Worm (Caenorhabditis elegans): ENCODE measurements around the gene gcl-1.

gcl-1 gene

ce11 chrIV:13392230-13392629 is 20.5 kb downstream of the gcl-1 start:
- TF ChIP-seq F13H6.1 (tag; optimal IDR thresholded peaks at IDR 0.05) (no peak), nhr-6 (tag; optimal IDR thresholded peaks at IDR 0.05) (no peak), unc-62 (GFP tag; optimal IDR thresholded peaks at IDR 0.05) (no peak), C34F6.9 (tag; optimal IDR thresholded peaks at IDR 0.05) (no peak), aly-2 (tag; optimal IDR thresholded peaks at IDR 0.05) (no peak), lin-13 (GFP tag; optimal IDR thresholded peaks at IDR 0.05) (no peak), nhr-237 (tag; optimal IDR thresholded peaks at IDR 0.05) (no peak), ztf-1 (GFP tag; conservative IDR thresholded peaks at IDR 0.05) (no peak), dmd-4 (tag; optimal IDR thresholded peaks at IDR 0.05) (no peak), mdl-1 (tag; optimal IDR thresholded peaks at IDR 0.05) (no peak), nhr-23 (tag; optimal IDR thresholded peaks at IDR 0.05) (no peak), gmeb-1 (tag; optimal IDR thresholded peaks at IDR 0.05) (no peak), ama-1 (optimal IDR thresholded peaks at IDR 0.05) (no peak), ztf-4 (tag; optimal IDR thresholded peaks at IDR 0.05) (no peak), Y55F3AM.14 (GFP tag; optimal IDR thresholded peaks at IDR 0.05) (no peak), blmp-1 (tag; optimal IDR thresholded peaks at IDR 0.05; ENCODE audit: insufficient read depth) (no peak), nhr-10 (tag; optimal IDR thresholded peaks at IDR 0.05) (no peak)

- TF ChIP-seq nhr-129 (tag; optimal IDR thresholded peaks at IDR 0.05) (peak; percentile 8), nhr-77 (tag; optimal IDR thresholded peaks at IDR 0.05) (no peak), nhr-25 (tag; optimal IDR thresholded peaks at IDR 0.05) (no peak), unc-55 (GFP tag; optimal IDR thresholded peaks at IDR 0.05) (no peak), nhr-23 (tag; optimal IDR thresholded peaks at IDR 0.05) (no peak), dmd-4 (tag; optimal IDR thresholded peaks at IDR 0.05) (no peak)
Observed at ce11 chrIV:13390770-13391169, 21.9 kb downstream of the gcl-1 start.

- no peak for TF ChIP-seq blmp-1 (tag; optimal IDR thresholded peaks at IDR 0.05; ENCODE audit: insufficient read depth)
- TF ChIP-seq ztf-1 (GFP tag; conservative IDR thresholded peaks at IDR 0.05) = 0 out of 2 replicates have a peak, but pooled peaks have one; percentile 77
- TF ChIP-seq nhr-23 (tag; optimal IDR thresholded peaks at IDR 0.05) = no peak
- no peak for TF ChIP-seq lsy-2 (tag; optimal IDR thresholded peaks at IDR 0.05)
Observed at ce11 chrIV:13389237-13389636, 23.5 kb downstream of the gcl-1 start.

ce11 chrIV:13388779-13389178 is 23.9 kb downstream of the gcl-1 start:
- TF ChIP-seq lin-11 (tag; optimal IDR thresholded peaks at IDR 0.05) = no peak
- no peak for TF ChIP-seq peb-1 (tag; optimal IDR thresholded peaks at IDR 0.05)
- TF ChIP-seq F13H6.1 (tag; optimal IDR thresholded peaks at IDR 0.05) = no peak
- TF ChIP-seq nhr-21 (tag; optimal IDR thresholded peaks at IDR 0.05) = peak; percentile 84
- TF ChIP-seq lsy-2 (tag; optimal IDR thresholded peaks at IDR 0.05) = peak in 1 of 2 experiments; percentile 3
- TF ChIP-seq Y55F3AM.14 (GFP tag; optimal IDR thresholded peaks at IDR 0.05) = peak; percentile 57
- TF ChIP-seq crh-2 (tag; optimal IDR thresholded peaks at IDR 0.05) = peak; percentile 9
- peak; percentile 28 for TF ChIP-seq nhr-6 (tag; optimal IDR thresholded peaks at IDR 0.05)
- TF ChIP-seq gmeb-1 (tag; optimal IDR thresholded peaks at IDR 0.05) = peak; percentile 40
- TF ChIP-seq nhr-129 (tag; optimal IDR thresholded peaks at IDR 0.05) = peak; percentile 16
- TF ChIP-seq lin-39 (tag; optimal IDR thresholded peaks at IDR 0.05) = no peak
- TF ChIP-seq ztf-4 (tag; optimal IDR thresholded peaks at IDR 0.05) = no peak
- TF ChIP-seq ama-1 (optimal IDR thresholded peaks at IDR 0.05) = peak; percentile 44
- peak; percentile 7 for TF ChIP-seq unc-55 (GFP tag; optimal IDR thresholded peaks at IDR 0.05)
- TF ChIP-seq nhr-25 (tag; optimal IDR thresholded peaks at IDR 0.05) = peak; percentile 48

ce11 chrIV:13386903-13387302 is 25.8 kb downstream of the gcl-1 start, which contains the start of gene lsm-3:
Gene lsm-3 (plus strand): TSS chrIV:13387203.
- TF ChIP-seq ama-1 (optimal IDR thresholded peaks at IDR 0.05) (no peak), lin-11 (tag; optimal IDR thresholded peaks at IDR 0.05) (no peak), crh-2 (tag; optimal IDR thresholded peaks at IDR 0.05) (no peak), Y55F3AM.14 (GFP tag; optimal IDR thresholded peaks at IDR 0.05) (no peak), sma-3 (GFP tag; optimal IDR thresholded peaks at IDR 0.05) (no peak), nhr-77 (tag; optimal IDR thresholded peaks at IDR 0.05) (no peak), unc-55 (GFP tag; optimal IDR thresholded peaks at IDR 0.05) (no peak), blmp-1 (tag; optimal IDR thresholded peaks at IDR 0.05; ENCODE audit: insufficient read depth) (no peak), unc-62 (GFP tag; optimal IDR thresholded peaks at IDR 0.05) (no peak), F13H6.1 (tag; optimal IDR thresholded peaks at IDR 0.05) (no peak), dmd-4 (tag; optimal IDR thresholded peaks at IDR 0.05) (no peak), nhr-23 (tag; optimal IDR thresholded peaks at IDR 0.05) (no peak), nhr-11 (tag; optimal IDR thresholded peaks at IDR 0.05) (no peak)

ce11 chrIV:13386043-13386442 is 26.7 kb downstream of the gcl-1 start, which contains the start of the genes Y62E10A.20, Y62E10A.23 and mdt-9:
Gene Y62E10A.20 (minus strand): TSS chrIV:13386091.
Gene Y62E10A.23 (plus strand): TSS chrIV:13386324.
Gene mdt-9 (plus strand): TSS chrIV:13386380.
- TF ChIP-seq gmeb-1 (tag; optimal IDR thresholded peaks at IDR 0.05) = peak; percentile 79
- peak; percentile 58 for TF ChIP-seq nhr-21 (tag; optimal IDR thresholded peaks at IDR 0.05)
- peak; percentile 58 for TF ChIP-seq sma-3 (GFP tag; optimal IDR thresholded peaks at IDR 0.05)
- no peak for TF ChIP-seq ceh-16 (tag; optimal IDR thresholded peaks at IDR 0.05)
- no peak for TF ChIP-seq ama-1 (optimal IDR thresholded peaks at IDR 0.05)
- peak; percentile 56 for TF ChIP-seq ztf-4 (tag; optimal IDR thresholded peaks at IDR 0.05)
- TF ChIP-seq unc-55 (GFP tag; optimal IDR thresholded peaks at IDR 0.05) = peak; percentile 95
- peak; percentile 98 for TF ChIP-seq nhr-129 (tag; optimal IDR thresholded peaks at IDR 0.05)
- peak; percentile 50 for TF ChIP-seq egl-27 (tag; optimal IDR thresholded peaks at IDR 0.05)
- TF ChIP-seq sem-4 (tag; optimal IDR thresholded peaks at IDR 0.05) = peak; percentile 68
- TF ChIP-seq nhr-237 (tag; optimal IDR thresholded peaks at IDR 0.05) = no peak
- TF ChIP-seq aly-2 (tag; optimal IDR thresholded peaks at IDR 0.05) = no peak
- peak; percentile 80 for TF ChIP-seq C34F6.9 (tag; optimal IDR thresholded peaks at IDR 0.05)
- TF ChIP-seq F13H6.1 (tag; optimal IDR thresholded peaks at IDR 0.05) = peak; percentile 51
- peak; percentile 76 for TF ChIP-seq nhr-25 (tag; optimal IDR thresholded peaks at IDR 0.05)
- no peak for TF ChIP-seq nhr-10 (tag; optimal IDR thresholded peaks at IDR 0.05)
- TF ChIP-seq mab-5 (tag; optimal IDR thresholded peaks at IDR 0.05) = peak; percentile 67
- peak; percentile 73 for TF ChIP-seq lin-11 (tag; optimal IDR thresholded peaks at IDR 0.05)
- peak; percentile 86 for TF ChIP-seq crh-2 (tag; optimal IDR thresholded peaks at IDR 0.05)
- TF ChIP-seq nhr-6 (tag; optimal IDR thresholded peaks at IDR 0.05) = peak; percentile 51
- no peak for TF ChIP-seq elt-1 (tag; optimal IDR thresholded peaks at IDR 0.05)
- TF ChIP-seq skn-1 (tag; optimal IDR thresholded peaks at IDR 0.05) = no peak
- peak; percentile 32 for TF ChIP-seq fos-1 (tag; optimal IDR thresholded peaks at IDR 0.05)
- TF ChIP-seq lsy-2 (tag; optimal IDR thresholded peaks at IDR 0.05) = peak; percentile 45 to 86
- no peak for TF ChIP-seq nhr-23 (tag; optimal IDR thresholded peaks at IDR 0.05)
- peak; percentile 78 for TF ChIP-seq snpc-4 (tag; optimal IDR thresholded peaks at IDR 0.05)
- TF ChIP-seq Y55F3AM.14 (GFP tag; optimal IDR thresholded peaks at IDR 0.05) = no peak
